Worm (Caenorhabditis elegans): ENCODE data around the gene nhr-222.

Gene nhr-222

ce11 chrV:3585011-3585410 lies 41.8 kb upstream of the nhr-222 start (continued):
- no peak for TF ChIP-seq nhr-76 (tag; optimal IDR thresholded peaks at IDR 0.05)
- no peak for TF ChIP-seq mdt-29 (GFP tag; IDR thresholded peaks at IDR 0.05)
- TF ChIP-seq ZK337.2 (GFP tag; IDR thresholded peaks at IDR 0.05), result 0 out of 2 replicates have a peak, but pooled peaks have one; percentile 14
- no peak for TF ChIP-seq F37D6.2 (tag; optimal IDR thresholded peaks at IDR 0.05)
- no peak for TF ChIP-seq nhr-48 (tag; optimal IDR thresholded peaks at IDR 0.05)
- 0 out of 2 replicates have a peak, but pooled peaks have one; percentile 14 for TF ChIP-seq vab-7 (GFP tag; IDR thresholded peaks at IDR 0.05)
- no peak for TF ChIP-seq egl-27 (tag; optimal IDR thresholded peaks at IDR 0.05)
- no peak for TF ChIP-seq Y75B8A.6 (GFP tag; IDR thresholded peaks at IDR 0.05)
- peak; percentile 22 for TF ChIP-seq nhr-102 (tag; optimal IDR thresholded peaks at IDR 0.05)
- no peak for TF ChIP-seq daf-19 (GFP tag; conservative IDR thresholded peaks at IDR 0.05)
- no peak for TF ChIP-seq ceh-82 (tag; optimal IDR thresholded peaks at IDR 0.05)
- no peak for TF ChIP-seq mxl-2 (GFP tag; conservative IDR thresholded peaks at IDR 0.05)

ce11 chrV:3583622-3584021 lies 40.4 kb upstream of the nhr-222 start:
- TF ChIP-seq set-16 (GFP tag; IDR thresholded peaks at IDR 0.05), result 0 out of 2 replicates have a peak, but pooled peaks have one; percentile 19
- TF ChIP-seq Y105C5A.15 (GFP tag; IDR thresholded peaks at IDR 0.05), result no peak
- peak; percentile 94 for TF ChIP-seq aha-1 (tag)
- no peak for TF ChIP-seq vab-7 (GFP tag; IDR thresholded peaks at IDR 0.05)

- no peak for TF ChIP-seq lir-3 (tag; optimal IDR thresholded peaks at IDR 0.05)
- peak; percentile 77 for TF ChIP-seq set-16 (GFP tag; IDR thresholded peaks at IDR 0.05)
These were observed 39.4 kb upstream of the nhr-222 start for ce11 chrV:3582671-3583070.

ce11 chrV:3582086-3582485 lies 38.8 kb upstream of the nhr-222 start:
- TF ChIP-seq egl-43 (GFP tag; IDR thresholded peaks at IDR 0.05) (no peak), daf-12 (tag; optimal IDR thresholded peaks at IDR 0.05) (no peak), ceh-32 (tag; optimal IDR thresholded peaks at IDR 0.05; ENCODE audit: poor library complexity) (no peak), jun-1 (tag; optimal IDR thresholded peaks at IDR 0.05) (no peak), mxl-3 (GFP tag; optimal IDR thresholded peaks at IDR 0.05) (no peak), spr-3 (GFP tag; optimal IDR thresholded peaks at IDR 0.05) (no peak), php-3 (GFP tag; IDR thresholded peaks at IDR 0.05) (no peak), duxl-1 (tag; optimal IDR thresholded peaks at IDR 0.05; ENCODE audit: poor library complexity) (peak; percentile 25), daf-19 (GFP tag; conservative IDR thresholded peaks at IDR 0.05) (no peak), mdl-1 (tag; optimal IDR thresholded peaks at IDR 0.05) (no peak), ceh-44 (GFP tag; IDR thresholded peaks at IDR 0.05) (peak; percentile 39; the same call in 1 of the 2 replicates), set-16 (GFP tag; IDR thresholded peaks at IDR 0.05) (no peak), lsy-2 (tag; optimal IDR thresholded peaks at IDR 0.05) (peak in 1 of 2 experiments; percentile 35), hmg-1.1 (GFP tag; IDR thresholded peaks at IDR 0.05) (no peak), dmd-9 (GFP tag; IDR thresholded peaks at IDR 0.05) (no peak), lin-39 (tag; optimal IDR thresholded peaks at IDR 0.05) (no peak), rbr-2 (tag; optimal IDR thresholded peaks at IDR 0.05) (no peak), snpc-4 (tag; optimal IDR thresholded peaks at IDR 0.05) (no peak), nhr-25 (tag; optimal IDR thresholded peaks at IDR 0.05; ENCODE audit: borderline replicate concordance, insufficient read depth) (no peak), Y48G9A.11 (GFP tag; IDR thresholded peaks at IDR 0.05) (peak; percentile 70; the same call in 1 of the 2 replicates), T20F7.1 (GFP tag; optimal IDR thresholded peaks at IDR 0.05) (no peak), nhr-48 (tag; optimal IDR thresholded peaks at IDR 0.05) (peak; percentile 20), mdt-29 (GFP tag; IDR thresholded peaks at IDR 0.05) (no peak), nhr-76 (tag; optimal IDR thresholded peaks at IDR 0.05) (no peak), ztf-11 (tag; optimal IDR thresholded peaks at IDR 0.05) (no peak), F37D6.2 (tag; optimal IDR thresholded peaks at IDR 0.05) (no peak), aly-2 (tag; optimal IDR thresholded peaks at IDR 0.05) (no peak), F44E2.7 (GFP tag; IDR thresholded peaks at IDR 0.05) (0 out of 2 replicates have a peak, but pooled peaks have one; percentile 7), lir-3 (tag; optimal IDR thresholded peaks at IDR 0.05) (no peak), hlh-30 (tag; optimal IDR thresholded peaks at IDR 0.05; ENCODE audit: insufficient read depth) (no peak), zip-2 (tag; optimal IDR thresholded peaks at IDR 0.05) (no peak), lin-29 (GFP tag; IDR thresholded peaks at IDR 0.05) (no peak), snpc-1.2 (GFP tag; IDR thresholded peaks at IDR 0.05) (peak; percentile 72), nhr-11 (tag; optimal IDR thresholded peaks at IDR 0.05) (no peak), zfp-3 (GFP tag; conservative IDR thresholded peaks at IDR 0.05) (no peak; the same call in 1 of the 2 replicates), mxl-2 (GFP tag; conservative IDR thresholded peaks at IDR 0.05) (no peak)

Data from whole organism, L4 larva.